Fruit fly (Drosophila melanogaster) whole organism, embryonic: Measurements from ENCODE around the gene AP-1sigma.

Experiments
- Ada2b ChIP-seq: fragments of 200-800 bp; sonication (Bioruptor generic); IDR thresholded peaks from 2 replicates; pipeline ENCODE4 v1.3.6; 2022; ENCODE audit warnings: missing biosample characterization, missing genetic modification characterization
- Asciz ChIP-seq: fragments of 200-800 bp; sonication (Bioruptor generic); optimal IDR thresholded peaks from 2 replicates; lab custom pipeline; 2017; ENCODE audit warnings: missing biosample characterization, mild to moderate bottlenecking, missing genetic modification characterization, missing genetic modification reagents
- Atf6 ChIP-seq: fragments of 200-800 bp; sonication (Bioruptor generic); IDR thresholded peaks from 2 replicates; pipeline ENCODE4 v1.3.6; 2022; ENCODE audit warnings: missing biosample characterization, missing genetic modification characterization
- BEAF-32 ChIP-seq: fragments of 200-800 bp; sonication (Bioruptor generic); optimal IDR thresholded peaks from 3 replicates; lab custom pipeline; 2017; ENCODE audit warnings: missing biosample characterization, missing genetic modification characterization, mild to moderate bottlenecking, moderate library complexity, missing genetic modification reagents
- Blimp-1 ChIP-seq: fragments of 200-800 bp; sonication (Bioruptor generic); optimal IDR thresholded peaks from 3 replicates; lab custom pipeline; 2018; ENCODE audit warnings: missing biosample characterization, missing genetic modification characterization, mild to moderate bottlenecking, moderate library complexity, missing genetic modification reagents
- CG11504 ChIP-seq: fragments of 200-800 bp; sonication (Bioruptor generic); optimal IDR thresholded peaks from 3 replicates; lab custom pipeline; 2019; ENCODE audit warnings: missing biosample characterization, mild to moderate bottlenecking, missing genetic modification characterization, moderate library complexity
- CG12104 ChIP-seq: fragments of 200-800 bp; sonication (Bioruptor generic); optimal IDR thresholded peaks from 3 replicates; lab custom pipeline; 2016; ENCODE audit warnings: missing biosample characterization, missing genetic modification characterization
- CG12769 ChIP-seq: fragments of 200-800 bp; sonication (Bioruptor generic); optimal IDR thresholded peaks from 2 replicates; lab custom pipeline; 2019; ENCODE audit warnings: missing biosample characterization, mild to moderate bottlenecking, missing genetic modification characterization, moderate library complexity
- CG13296 ChIP-seq: fragments of 200-800 bp; sonication (Bioruptor generic); optimal IDR thresholded peaks from 3 replicates; lab custom pipeline; 2018; ENCODE audit warnings: missing biosample characterization, mild to moderate bottlenecking, missing genetic modification characterization
- CG13775 ChIP-seq: fragments of 200-800 bp; sonication (Bioruptor generic); optimal IDR thresholded peaks from 3 replicates; lab custom pipeline; 2017; ENCODE audit warnings: missing biosample characterization, mild to moderate bottlenecking, missing genetic modification characterization
- CG14441 ChIP-seq: fragments of 200-800 bp; sonication (Bioruptor generic); IDR thresholded peaks from 2 replicates; pipeline ENCODE4 v1.3.6; 2022; ENCODE audit warnings: missing biosample characterization, missing genetic modification characterization
- CG1792 ChIP-seq: fragments of 200-800 bp; sonication (Bioruptor generic); optimal IDR thresholded peaks from 2 replicates; lab custom pipeline; 2016; ENCODE audit warnings: missing biosample characterization, missing genetic modification characterization
- CG2120 ChIP-seq: fragments of 200-800 bp; sonication (Bioruptor generic); optimal IDR thresholded peaks from 3 replicates; lab custom pipeline; 2016; ENCODE audit warnings: missing biosample characterization, missing genetic modification characterization
- CG31224 ChIP-seq: fragments of 200-800 bp; sonication (Bioruptor generic); IDR thresholded peaks from 2 replicates; pipeline ENCODE4 v1.3.6; 2022; ENCODE audit warnings: missing biosample characterization, missing genetic modification characterization
- CG34422 ChIP-seq: fragments of 200-800 bp; sonication (Bioruptor generic); IDR thresholded peaks from 3 replicates; pipeline ENCODE4 v1.3.6; 2022; ENCODE audit warnings: missing biosample characterization, missing genetic modification characterization
- CG3726 ChIP-seq: fragments of 200-800 bp; sonication (Bioruptor generic); IDR thresholded peaks from 3 replicates; pipeline ENCODE4, ENCODE4 v1.3.6; 2022; ENCODE audit warnings: missing biosample characterization, missing genetic modification characterization
- CG6254 ChIP-seq: fragments of 200-800 bp; sonication (Bioruptor generic); optimal IDR thresholded peaks from 3 replicates; lab custom pipeline; 2017; ENCODE audit warnings: mild to moderate bottlenecking, missing biosample characterization, missing genetic modification reagents, missing genetic modification characterization
- CG6689 ChIP-seq: fragments of 200-800 bp; sonication (Bioruptor generic); IDR thresholded peaks from 2 replicates; pipeline ENCODE4 v1.3.6; 2022; ENCODE audit warnings: missing biosample characterization, missing genetic modification characterization
- CG8290 ChIP-seq, 3 experiments: fragments of 200-800 bp; sonication (Bioruptor generic); optimal IDR thresholded peaks; 2 replicates each; lab custom pipeline; 2016 to 2019; ENCODE audit warnings: missing biosample characterization in 3 of 3, missing genetic modification characterization in 3 of 3, mild to moderate bottlenecking in 2 of 3, moderate library complexity in 1 of 3
- CG9727 ChIP-seq: fragments of 200-800 bp; sonication (Bioruptor generic); optimal IDR thresholded peaks from 3 replicates; lab custom pipeline; 2017; ENCODE audit warnings: missing biosample characterization, mild to moderate bottlenecking, missing genetic modification characterization
- CG9932 ChIP-seq: fragments of 200-800 bp; sonication (Bioruptor generic); IDR thresholded peaks from 2 replicates; pipeline ENCODE4 v1.3.6; 2022; ENCODE audit warnings: missing biosample characterization, missing genetic modification characterization
- E2f1 ChIP-seq: fragments of 200-800 bp; sonication (Bioruptor generic); IDR thresholded peaks from 2 replicates; pipeline ENCODE4 v1.3.6; 2022; ENCODE audit warnings: missing biosample characterization, missing genetic modification characterization
- Fer3 ChIP-seq: fragments of 200-800 bp; sonication (Bioruptor generic); optimal IDR thresholded peaks from 2 replicates; lab custom pipeline; 2018; ENCODE audit warnings: missing biosample characterization, mild to moderate bottlenecking, missing genetic modification characterization, moderate library complexity
- Hmr ChIP-seq: fragments of 200-800 bp; sonication (Bioruptor generic); optimal IDR thresholded peaks from 3 replicates; lab custom pipeline; 2017; ENCODE audit warnings: mild to moderate bottlenecking, missing biosample characterization, missing genetic modification reagents, missing genetic modification characterization
- Nf-YA ChIP-seq: fragments of 200-800 bp; sonication (Bioruptor generic); IDR thresholded peaks from 2 replicates; pipeline ENCODE4 v1.3.6; 2022; ENCODE audit warnings: missing biosample characterization, missing genetic modification characterization
- Nf-YB ChIP-seq: fragments of 200-800 bp; sonication (Bioruptor generic); optimal IDR thresholded peaks from 3 replicates; lab custom pipeline; 2019; ENCODE audit warnings: missing biosample characterization, mild to moderate bottlenecking, missing genetic modification characterization, moderate library complexity
- PHDP ChIP-seq: fragments of 200-800 bp; sonication (Bioruptor generic); optimal IDR thresholded peaks from 3 replicates; lab custom pipeline; 2018; ENCODE audit warnings: missing biosample characterization, mild to moderate bottlenecking, missing genetic modification characterization, moderate library complexity
- Rfx ChIP-seq: fragments of 200-800 bp; sonication (Bioruptor generic); IDR thresholded peaks from 2 replicates; pipeline ENCODE4 v1.3.6; 2022; ENCODE audit warnings: missing biosample characterization, missing genetic modification characterization
- Usf ChIP-seq: fragments of 200-800 bp; sonication (Bioruptor generic); optimal IDR thresholded peaks from 2 replicates; lab custom pipeline; 2017; ENCODE audit warnings: missing genotype, missing biosample characterization, missing genetic modification characterization
- Xbp1 ChIP-seq: fragments of 200-800 bp; sonication (Bioruptor generic); optimal IDR thresholded peaks from 3 replicates; lab custom pipeline; 2016; ENCODE audit warnings: missing biosample characterization, mild to moderate bottlenecking, missing genetic modification characterization
- al ChIP-seq: fragments of 200-800 bp; sonication (Bioruptor generic); IDR thresholded peaks from 2 replicates; pipeline ENCODE4 v1.3.6; 2022; ENCODE audit warnings: missing biosample characterization, missing genetic modification characterization
- cg ChIP-seq: fragments of 200-800 bp; sonication (Bioruptor generic); optimal IDR thresholded peaks from 3 replicates; lab custom pipeline; 2019; ENCODE audit warnings: missing biosample characterization, mild to moderate bottlenecking, missing genetic modification characterization, moderate library complexity
- disco-r ChIP-seq: fragments of 200-800 bp; sonication (Bioruptor generic); optimal IDR thresholded peaks from 2 replicates; lab custom pipeline; 2016; ENCODE audit warnings: missing biosample characterization, missing genetic modification characterization
- dpn ChIP-seq, 2 experiments: fragments of 200-800 bp; sonication (Bioruptor generic); optimal IDR thresholded peaks; 3 replicates each; lab custom pipeline; 2016; ENCODE audit warnings: missing biosample characterization in 2 of 2, missing genetic modification characterization in 2 of 2
- eve ChIP-seq, 2 experiments: fragments of >200 bp; optimal IDR thresholded peaks; 2 replicates each; lab custom pipeline; 2017; ENCODE audit warnings: missing biosample characterization in 2 of 2, missing genetic modification characterization in 2 of 2
- fd96Cb ChIP-seq: fragments of 200-800 bp; sonication (Bioruptor generic); optimal IDR thresholded peaks from 2 replicates; lab custom pipeline; 2018; ENCODE audit warnings: missing biosample characterization, mild to moderate bottlenecking, missing genetic modification characterization, moderate library complexity
- fru ChIP-seq: fragments of >200 bp; optimal IDR thresholded peaks from 2 replicates; lab custom pipeline; 2017
- hkb ChIP-seq, 2 experiments: fragments of 200-800 bp in 1 of 2; fragments of >200 bp in 1 of 2; sonication (Bioruptor generic) in 1 of 2; IDR thresholded peaks in 1 of 2; optimal IDR thresholded peaks in 1 of 2; 2 replicates each; pipeline versions ENCODE4 v1.3.6 to Lab custom; 2017 to 2022; ENCODE audit warnings: missing biosample characterization in 1 of 2, missing genetic modification characterization in 1 of 2
- inv ChIP-seq: fragments of 200-800 bp; sonication (Bioruptor generic); IDR thresholded peaks from 2 replicates; pipeline ENCODE4 v1.3.6; 2022; ENCODE audit warnings: missing biosample characterization, missing genetic modification characterization; ENCODE audit not compliant: partially characterized antibody
- klu ChIP-seq: fragments of 200-800 bp; sonication (Bioruptor generic); IDR thresholded peaks from 2 replicates; pipeline ENCODE4 v1.3.6; 2022; ENCODE audit warnings: missing biosample characterization, missing genetic modification characterization
- nmo ChIP-seq: fragments of 200-800 bp; sonication (Bioruptor generic); optimal IDR thresholded peaks from 2 replicates; lab custom pipeline; 2018; ENCODE audit warnings: missing biosample characterization, mild to moderate bottlenecking, missing genetic modification characterization, moderate library complexity
- pfk ChIP-seq: fragments of 200-800 bp; sonication (Bioruptor generic); optimal IDR thresholded peaks from 2 replicates; lab custom pipeline; 2018; ENCODE audit warnings: missing biosample characterization, mild to moderate bottlenecking, missing genetic modification characterization, moderate library complexity
- phol ChIP-seq: fragments of 200-800 bp; sonication (Bioruptor generic); optimal IDR thresholded peaks from 3 replicates; lab custom pipeline; 2018; ENCODE audit warnings: missing biosample characterization, mild to moderate bottlenecking, missing genetic modification characterization, moderate library complexity
- pita ChIP-seq: fragments of 200-800 bp; sonication (Bioruptor generic); optimal IDR thresholded peaks from 2 replicates; lab custom pipeline; 2017; ENCODE audit warnings: missing biosample characterization, mild to moderate bottlenecking, missing genetic modification characterization
- pzg ChIP-seq: fragments of 200-800 bp; sonication (Bioruptor generic); optimal IDR thresholded peaks from 3 replicates; lab custom pipeline; 2018; ENCODE audit warnings: missing biosample characterization, mild to moderate bottlenecking, missing genetic modification characterization, moderate library complexity
- schlank ChIP-seq: fragments of 200-800 bp; sonication (Bioruptor generic); optimal IDR thresholded peaks from 2 replicates; lab custom pipeline; 2018; ENCODE audit warnings: missing biosample characterization, mild to moderate bottlenecking, missing genetic modification characterization
- sob ChIP-seq: fragments of 200-800 bp; sonication (Bioruptor generic); IDR thresholded peaks from 2 replicates; pipeline ENCODE4 v1.3.6; 2022; ENCODE audit warnings: missing biosample characterization, missing genetic modification characterization
- vfl ChIP-seq: fragments of 200-800 bp; sonication (Bioruptor generic); optimal IDR thresholded peaks from 2 replicates; lab custom pipeline; 2016; ENCODE audit warnings: missing biosample characterization, missing genetic modification characterization
- vvl ChIP-seq: fragments of 200-800 bp; sonication (Bioruptor generic); IDR thresholded peaks from 2 replicates; pipeline ENCODE4 v1.3.6; 2022; ENCODE audit warnings: missing biosample characterization, missing genetic modification characterization
- wor ChIP-seq: fragments of 200-800 bp; sonication (Bioruptor generic); IDR thresholded peaks from 2 replicates; pipeline ENCODE4 v1.3.6; 2022; ENCODE audit warnings: missing biosample characterization, missing genetic modification characterization

AP-1sigma gene

DNA sequence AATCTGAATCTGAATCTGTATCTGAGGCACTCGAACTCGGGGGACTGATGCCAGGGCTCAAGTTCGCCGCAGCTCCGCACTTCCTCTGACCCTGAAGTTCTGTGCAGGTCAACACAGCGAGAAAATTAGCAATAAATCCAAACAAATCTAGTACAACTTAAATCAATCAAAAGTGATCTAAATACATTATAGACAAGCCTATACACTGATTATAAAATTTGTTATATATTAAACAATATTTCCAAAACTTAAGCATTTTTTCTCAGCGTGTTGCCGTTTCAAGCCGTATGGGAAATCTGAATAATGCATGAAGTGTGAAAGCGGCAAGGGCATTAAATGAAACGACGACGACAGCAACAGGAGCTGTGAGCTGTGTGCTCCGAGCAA, 43.4 kb upstream of the AP-1sigma start (continued):
- TF ChIP-seq fru (lab: Kevin White, UChicago) = no peak
- TF ChIP-seq CG13775 = peak; percentile 16
- TF ChIP-seq PHDP = peak; percentile 5
- TF ChIP-seq vfl = no peak
- peak; percentile 21 for TF ChIP-seq Asciz (GFP tag; lab: Kevin White, UChicago)
- TF ChIP-seq al (GFP tag; lab: Robert Waterston, UW) = peak; percentile 46; the same call in 1 of the 2 replicates
- TF ChIP-seq CG31224 (GFP tag; lab: Robert Waterston, UW) = peak; percentile 29; the same call in 1 of the 2 replicates
- TF ChIP-seq CG11504 = peak; percentile 54
- TF ChIP-seq fd96Cb (tag; lab: Kevin White, UChicago) = peak; percentile 23
- TF ChIP-seq pfk = no peak
- TF ChIP-seq CG12769 (tag; lab: Kevin White, UChicago) = no peak
- TF ChIP-seq Nf-YA (GFP tag; lab: Robert Waterston, UW) = no peak
- peak; percentile 2 for TF ChIP-seq CG6254 (GFP tag; lab: Kevin White, UChicago)
- TF ChIP-seq nmo (GFP tag; lab: Kevin White, UChicago) = peak; percentile 11
- no peak for TF ChIP-seq Usf (GFP tag; lab: Kevin White, UChicago)
- peak; percentile 57 for TF ChIP-seq CG9932
- peak; percentile 35 for TF ChIP-seq Blimp-1
- TF ChIP-seq hkb (optimal IDR thresholded peaks at IDR 0.05; lab: Kevin White, UChicago) = no peak
- TF ChIP-seq hkb (GFP tag; IDR thresholded peaks at IDR 0.05; lab: Robert Waterston, UW) = peak; percentile 53
- TF ChIP-seq CG9727 (GFP tag; lab: Kevin White, UChicago) = peak; percentile 26
- TF ChIP-seq CG34422 (GFP tag; lab: Robert Waterston, UW) = no peak
- peak; percentile 50 for TF ChIP-seq CG2120
- TF ChIP-seq CG13296 = no peak
- TF ChIP-seq vvl (GFP tag; lab: Robert Waterston, UW) = peak; percentile 65
- TF ChIP-seq Atf6 (GFP tag; lab: Robert Waterston, UW) = peak; percentile 82
- TF ChIP-seq inv (GFP tag; lab: Robert Waterston, UW) = no peak
- no peak for TF ChIP-seq pita (GFP tag; lab: Kevin White, UChicago)
- no peak for TF ChIP-seq CG1792 (GFP tag; lab: Kevin White, UChicago)
- peak; percentile 26; the same call in 1 of the 2 replicates for TF ChIP-seq CG6689
- peak; percentile 20 for TF ChIP-seq phol (tag; lab: Kevin White, UChicago)
- no peak for TF ChIP-seq eve (GFP tag; optimal IDR thresholded peaks at IDR 0.05; lab: Kevin White, UChicago)
- TF ChIP-seq CG14441 (GFP tag; lab: Robert Waterston, UW) = peak; percentile 51
- TF ChIP-seq Hmr = peak; percentile 46
- TF ChIP-seq BEAF-32 (GFP tag; lab: Kevin White, UChicago) = no peak
- peak; percentile 42; the same call in 1 of the 2 replicates for TF ChIP-seq Ada2b (GFP tag; lab: Robert Waterston, UW)
- TF ChIP-seq Nf-YB (GFP tag; lab: Kevin White, UChicago) = no peak
- TF ChIP-seq pzg (GFP tag; lab: Kevin White, UChicago) = no peak
- TF ChIP-seq cg = no peak
- TF ChIP-seq Xbp1 (GFP tag; lab: Kevin White, UChicago) = peak; percentile 26
- TF ChIP-seq CG3726 (GFP tag; lab: Robert Waterston, UW) = no peak
- no peak for TF ChIP-seq CG12104 (GFP tag; lab: Kevin White, UChicago)
- TF ChIP-seq sob (GFP tag; lab: Robert Waterston, UW) = peak; percentile 60; the same call in 1 of the 2 replicates
- TF ChIP-seq Fer3 (tag; lab: Kevin White, UChicago) = peak; percentile 6
- TF ChIP-seq dpn (GFP tag; optimal IDR thresholded peaks at IDR 0.05; lab: Kevin White, UChicago) = peak in 1 of 2 experiments; percentile 34
- TF ChIP-seq schlank (tag; lab: Kevin White, UChicago) = no peak
- no peak for TF ChIP-seq disco-r
- 0 out of 2 replicates have a peak, but pooled peaks have one; percentile 20 for TF ChIP-seq wor (GFP tag; lab: Robert Waterston, UW)
- TF ChIP-seq klu (GFP tag; lab: Robert Waterston, UW) = no peak
- TF ChIP-seq CG8290 (GFP tag; optimal IDR thresholded peaks at IDR 0.05; lab: Kevin White, UChicago) = no peak
- peak in 1 of 2 experiments; percentile 31 for TF ChIP-seq CG8290 (tag; optimal IDR thresholded peaks at IDR 0.05; lab: Kevin White, UChicago)
- peak; percentile 57 for TF ChIP-seq Rfx (GFP tag; lab: Robert Waterston, UW)
- TF ChIP-seq E2f1 = peak; percentile 34; the same call in 1 of the 2 replicates
